Worm (Caenorhabditis elegans): ENCODE results near the gene B0250.5.

DNA sequence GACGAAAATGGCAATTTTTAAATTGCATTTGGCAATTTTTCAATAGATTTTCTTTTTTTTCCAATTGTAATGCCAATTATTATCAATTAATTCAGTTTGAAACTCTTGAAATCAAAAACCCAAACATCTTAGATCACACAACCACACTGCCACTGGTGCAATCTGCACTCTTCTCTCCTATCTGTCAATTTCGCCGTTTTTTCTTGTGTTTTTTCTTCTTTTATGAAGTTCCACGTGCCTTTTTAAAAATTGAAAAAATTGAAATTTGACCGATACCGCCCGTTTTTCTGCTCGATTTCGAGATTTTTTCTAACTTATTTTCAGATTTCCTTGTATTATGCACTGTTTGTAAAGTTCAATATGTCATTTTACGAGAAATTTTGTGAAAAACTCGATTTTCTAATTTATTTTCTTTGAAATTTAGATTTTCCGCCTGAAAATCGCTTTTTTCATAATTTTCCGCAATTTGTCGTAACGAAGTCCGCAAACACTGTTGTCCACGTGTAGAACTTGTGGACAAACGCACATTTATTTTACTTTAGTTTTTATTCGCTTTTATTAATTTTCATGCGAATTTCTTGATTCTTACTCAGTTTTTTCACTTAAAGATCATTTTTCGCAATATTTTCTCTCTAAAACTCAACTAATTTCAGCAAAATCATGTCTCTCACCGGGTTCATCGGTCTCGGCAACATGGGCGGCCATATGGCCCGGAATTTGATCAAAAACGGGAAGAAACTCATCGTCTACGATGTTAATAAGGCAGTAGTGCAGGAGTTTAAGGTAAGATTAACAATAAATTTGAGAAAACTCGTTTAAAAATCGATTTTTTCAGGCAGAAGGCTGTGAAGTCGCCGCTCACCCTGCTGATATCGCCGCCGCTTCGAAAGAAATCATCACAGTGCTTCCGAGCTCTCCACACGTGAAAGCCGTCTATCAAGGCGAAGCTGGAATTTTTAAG lies at the start of gene B0250.5:
- no peak for TF ChIP-seq nhr-237 (tag; optimal IDR thresholded peaks at IDR 0.05)
- peak; percentile 27 for TF ChIP-seq tbx-2 (tag; optimal IDR thresholded peaks at IDR 0.05)
- TF ChIP-seq jun-1 (tag; optimal IDR thresholded peaks at IDR 0.05): no peak
- TF ChIP-seq elt-3 (tag; optimal IDR thresholded peaks at IDR 0.05): peak in 1 of 6 experiments; percentile 18
- TF ChIP-seq mep-1 (tag; optimal IDR thresholded peaks at IDR 0.05): peak; percentile 69
- TF ChIP-seq unc-62 (GFP tag; optimal IDR thresholded peaks at IDR 0.05): no peak
- TF ChIP-seq zip-4 (GFP tag; optimal IDR thresholded peaks at IDR 0.05): no peak
- TF ChIP-seq fkh-8 (tag; optimal IDR thresholded peaks at IDR 0.05): peak; percentile 5
- TF ChIP-seq elt-2 (tag; optimal IDR thresholded peaks at IDR 0.05): no peak
